Worm (Caenorhabditis elegans) whole organism, midembryonic: ENCODE results near the gene nhr-86.
"Not testable (repeated sequence)": the region's sequence is repeated elsewhere in the genome, so short reads cannot be mapped to it uniquely, and the experiment has no call there.

Experiments used
- T22C8.4 ChIP-seq: fragments of 200-800 bp; sonication (Bioruptor generic); IDR thresholded peaks from 2 replicates; pipeline ENCODE4 v1.3.6; 2022; ENCODE audit warnings: missing genetic modification characterization, missing compliant biosample characterization
- cog-1 ChIP-seq: sonication (generic microtip); optimal IDR thresholded peaks from 2 replicates; lab custom pipeline; 2016; ENCODE audit warnings: missing genetic modification characterization, missing compliant biosample characterization
- flt-1 ChIP-seq: fragments of 200-800 bp; sonication (Bioruptor generic); IDR thresholded peaks from 2 replicates; pipeline ENCODE4 v1.3.6; 2022; ENCODE audit warnings: missing genetic modification characterization, missing compliant biosample characterization
- klf-2 ChIP-seq: fragments of 200-800 bp; sonication (Bioruptor generic); conservative IDR thresholded peaks from 2 replicates; pipeline ENCODE4 v1.3.6; 2022; ENCODE audit warnings: missing genetic modification reagents, missing genetic modification characterization, missing compliant biosample characterization
- ref-1 ChIP-seq: fragments of 200-800 bp; sonication (Bioruptor generic); conservative IDR thresholded peaks from 2 replicates; pipeline ENCODE4 v1.3.6; 2022; ENCODE audit warnings: missing genetic modification reagents, missing genetic modification characterization, missing compliant biosample characterization
- tab-1 ChIP-seq: fragments of 200-800 bp; sonication (Bioruptor generic); IDR thresholded peaks from 2 replicates; pipeline ENCODE4 v1.3.6; 2022; ENCODE audit warnings: missing genetic modification characterization, missing compliant biosample characterization
- ztf-23 ChIP-seq: fragments of 200-800 bp; sonication (Bioruptor generic); IDR thresholded peaks from 2 replicates; pipeline ENCODE4 v1.3.6; 2022; ENCODE audit warnings: missing genetic modification reagents, missing genetic modification characterization, missing compliant biosample characterization
- ztf-29 ChIP-seq: fragments of 200-800 bp; sonication (Bioruptor generic); IDR thresholded peaks from 2 replicates; pipeline ENCODE4 v1.3.6; 2022; ENCODE audit warnings: missing genetic modification reagents, missing genetic modification characterization, missing compliant biosample characterization

DNA sequence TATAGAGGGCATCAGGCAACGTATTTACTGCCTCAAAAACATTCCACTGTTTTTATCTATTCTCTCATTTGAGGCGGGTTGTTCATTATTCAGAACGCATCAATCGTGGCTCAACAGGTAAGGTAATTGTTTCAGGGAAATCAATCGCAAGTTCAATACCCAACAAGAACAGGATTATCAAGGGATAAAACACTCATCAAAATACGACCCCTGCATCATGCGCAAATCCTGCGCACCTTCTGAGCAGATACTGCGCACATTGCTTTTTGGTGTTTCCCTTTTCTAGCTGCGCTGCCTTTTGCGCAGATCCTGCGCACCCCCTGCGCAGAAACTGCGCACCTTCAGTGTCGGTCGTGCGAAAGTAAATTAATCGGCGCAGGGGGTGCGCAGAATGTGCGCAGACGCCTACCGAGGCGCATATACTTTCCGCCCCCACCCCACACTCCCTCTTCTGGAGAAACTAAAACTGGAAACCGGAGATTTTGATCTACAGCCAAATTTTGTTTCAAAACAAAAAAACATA is 19.2 kb upstream of the nhr-86 start, which contains the start of gene F36F12.3:
- not testable (repeated sequence) for TF ChIP-seq T22C8.4 (GFP tag; lab: Robert Waterston, UW); flt-1; tab-1; cog-1 (tag; lab: Kevin White, UChicago); ztf-29 (GFP tag; lab: Robert Waterston, UW); ref-1; klf-2; ztf-23 (GFP tag; lab: Robert Waterston, UW)
